Fruit fly (Drosophila melanogaster): ENCODE data around the gene CG14839.
A peak's percentile ranks its signal among the peaks of the same experiment; 100 is the strongest.

Gene CG14839

DNA sequence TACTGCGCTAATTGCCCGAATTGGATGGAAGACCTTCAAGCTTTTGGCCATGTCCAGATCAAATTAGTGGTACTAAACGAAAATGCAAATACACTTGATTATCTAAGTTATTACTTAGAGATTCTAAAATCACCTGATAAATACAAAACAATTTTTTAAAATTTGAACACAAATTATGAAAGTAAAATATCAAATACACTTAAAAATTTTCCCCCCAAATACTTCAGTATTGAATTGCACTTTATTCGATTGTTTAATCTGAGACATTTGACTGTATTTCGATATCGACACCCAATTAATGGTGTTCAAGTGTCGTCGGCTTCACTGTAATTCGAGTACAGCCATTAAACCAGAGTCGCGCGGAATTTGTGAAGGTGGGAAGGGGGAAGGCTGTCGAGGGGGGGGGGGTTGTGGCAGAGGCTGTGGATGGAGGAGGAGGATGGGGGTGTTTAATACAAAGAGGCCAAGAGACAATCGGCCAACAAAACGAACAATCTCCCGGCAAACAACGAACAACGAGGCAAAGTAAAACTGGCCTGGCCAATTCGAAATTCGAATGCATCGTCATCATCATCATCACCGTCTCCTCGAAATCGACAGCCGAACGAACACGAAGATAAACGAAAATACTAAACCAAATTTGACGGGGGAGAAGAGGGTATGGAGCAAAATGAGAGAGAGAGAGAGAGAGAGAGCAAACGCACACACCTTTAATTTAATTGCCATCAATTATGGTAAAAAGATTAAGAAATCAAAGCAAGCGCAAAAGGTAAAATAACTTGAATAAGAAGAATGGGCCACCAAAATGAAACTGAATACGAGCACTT is 20.2 kb downstream of the CG14839 start (continued):
- TF ChIP-seq acj6 (GFP tag; optimal IDR thresholded peaks at IDR 0.05) (no peak), esn (GFP tag; optimal IDR thresholded peaks at IDR 0.05) (no peak)

DNA sequence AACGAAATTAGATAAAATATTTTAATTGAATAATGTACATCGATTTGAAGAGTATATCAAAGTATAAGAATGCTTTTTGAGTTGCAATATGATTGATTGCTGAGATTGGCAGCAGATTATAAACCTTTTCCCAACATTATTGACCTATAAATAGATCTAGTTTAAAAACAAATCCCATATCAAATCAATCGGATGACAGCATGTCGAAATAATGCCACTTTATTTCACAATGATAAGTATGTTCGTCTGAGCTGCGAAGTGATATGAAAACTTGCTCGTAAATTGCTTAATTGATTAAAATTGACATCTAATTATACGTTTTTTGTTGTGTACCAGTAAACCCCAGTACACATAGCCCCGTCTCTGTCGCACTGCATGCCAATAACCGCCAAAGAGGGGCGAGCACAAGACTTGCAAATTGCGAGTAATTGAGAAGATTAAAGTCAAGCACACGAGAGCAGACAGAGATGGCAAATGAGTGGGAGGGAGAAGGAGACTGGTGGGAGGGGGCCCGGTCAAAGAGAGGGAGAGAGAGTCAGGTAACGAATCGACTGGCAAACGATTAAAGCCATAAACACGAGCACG is 20.9 kb downstream of the CG14839 start:
- peak; percentile 84 for TF ChIP-seq topi (GFP tag; optimal IDR thresholded peaks at IDR 0.05)
- no peak for TF ChIP-seq CG6808 (GFP tag; optimal IDR thresholded peaks at IDR 0.05)
- no peak for TF ChIP-seq Eip93F (GFP tag; optimal IDR thresholded peaks at IDR 0.05)
- TF ChIP-seq lz (GFP tag; optimal IDR thresholded peaks at IDR 0.05) = peak; percentile 83
- no peak for TF ChIP-seq CG9139 (GFP tag; optimal IDR thresholded peaks at IDR 0.05)
- peak; percentile 73 for TF ChIP-seq cyc (GFP tag; optimal IDR thresholded peaks at IDR 0.05)
- TF ChIP-seq CG6163 (GFP tag; IDR thresholded peaks at IDR 0.05) = no peak
- TF ChIP-seq CG8319 (GFP tag; optimal IDR thresholded peaks at IDR 0.05) = peak; percentile 45
- peak; percentile 97 for TF ChIP-seq Eip78C (GFP tag)
- TF ChIP-seq eg (GFP tag; IDR thresholded peaks at IDR 0.05) = no peak
- TF ChIP-seq CG6792 (GFP tag; optimal IDR thresholded peaks at IDR 0.05) = peak; percentile 54
- TF ChIP-seq CG15336 (GFP tag; IDR thresholded peaks at IDR 0.05) = no peak
- TF ChIP-seq dsx (GFP tag; optimal IDR thresholded peaks at IDR 0.05; ENCODE audit: poor library complexity, severe bottlenecking) = no peak
- TF ChIP-seq spab (GFP tag; optimal IDR thresholded peaks at IDR 0.05) = no peak
- peak in 1 of 2 experiments; percentile 58 for TF ChIP-seq ss (GFP tag; optimal IDR thresholded peaks at IDR 0.05)
- TF ChIP-seq acj6 (GFP tag; optimal IDR thresholded peaks at IDR 0.05) = peak; percentile 81
- no peak for TF ChIP-seq CG8119 (GFP tag; IDR thresholded peaks at IDR 0.05)
- peak; percentile 77 for TF ChIP-seq CG34406 (GFP tag; optimal IDR thresholded peaks at IDR 0.05)
- TF ChIP-seq Smox (GFP tag; optimal IDR thresholded peaks at IDR 0.05) = peak; percentile 87
- peak; percentile 88 for TF ChIP-seq CG31627 (GFP tag; optimal IDR thresholded peaks at IDR 0.05)
- no peak for TF ChIP-seq CG16779 (tag; optimal IDR thresholded peaks at IDR 0.05)
- no peak for TF ChIP-seq CG1621 (tag; optimal IDR thresholded peaks at IDR 0.05)
- no peak for TF ChIP-seq CG6854 (GFP tag; optimal IDR thresholded peaks at IDR 0.05)
- TF ChIP-seq Hr38 (GFP tag; optimal IDR thresholded peaks at IDR 0.05) = no peak
- TF ChIP-seq CG8632 (GFP tag; optimal IDR thresholded peaks at IDR 0.05) = peak; percentile 77
- TF ChIP-seq salr (GFP tag; optimal IDR thresholded peaks at IDR 0.05) = peak; percentile 33 to 75
- peak; percentile 87 for TF ChIP-seq esn (GFP tag; optimal IDR thresholded peaks at IDR 0.05)
- peak; percentile 84 for TF ChIP-seq Sox102F (GFP tag; optimal IDR thresholded peaks at IDR 0.05)
- TF ChIP-seq CG11294 (GFP tag; IDR thresholded peaks at IDR 0.05) = no peak
- peak; percentile 71 for TF ChIP-seq CG10631 (GFP tag; optimal IDR thresholded peaks at IDR 0.05)
- peak; percentile 90 for TF ChIP-seq Hr4 (GFP tag; optimal IDR thresholded peaks at IDR 0.05)
- TF ChIP-seq CG11762 (GFP tag; optimal IDR thresholded peaks at IDR 0.05; ENCODE audit: insufficient read depth) = peak; percentile 67
- TF ChIP-seq OdsH (GFP tag; optimal IDR thresholded peaks at IDR 0.05) = peak; percentile 86
- TF ChIP-seq dac (GFP tag; optimal IDR thresholded peaks at IDR 0.05) = peak; percentile 66
- TF ChIP-seq CG3919 (GFP tag; optimal IDR thresholded peaks at IDR 0.05) = peak; percentile 53
- TF ChIP-seq Hr39 (GFP tag; optimal IDR thresholded peaks at IDR 0.05) = peak; percentile 91
- TF ChIP-seq vri (GFP tag; optimal IDR thresholded peaks at IDR 0.05) = peak; percentile 58
- TF ChIP-seq Ets96B (tag; optimal IDR thresholded peaks at IDR 0.05) = peak; percentile 35
- TF ChIP-seq fd85E (GFP tag; optimal IDR thresholded peaks at IDR 0.05) = no peak
- TF ChIP-seq Sox14 (GFP tag; optimal IDR thresholded peaks at IDR 0.05) = peak; percentile 86
- peak; percentile 80 for TF ChIP-seq Sox15 (GFP tag; optimal IDR thresholded peaks at IDR 0.05)
- peak; percentile 41 for TF ChIP-seq CG3032 (tag; optimal IDR thresholded peaks at IDR 0.05)
- peak; percentile 85 for TF ChIP-seq pdm3 (GFP tag; optimal IDR thresholded peaks at IDR 0.05)
- no peak for TF ChIP-seq Gug (GFP tag; IDR thresholded peaks at IDR 0.05)
- peak; percentile 79 for TF ChIP-seq CG6276 (GFP tag; optimal IDR thresholded peaks at IDR 0.05)
- peak; percentile 74 for TF ChIP-seq Ets21C (GFP tag; optimal IDR thresholded peaks at IDR 0.05)
- peak; percentile 57 for TF ChIP-seq Eip75B (GFP tag; optimal IDR thresholded peaks at IDR 0.05)
